Worm (Caenorhabditis elegans) whole organism, L1 larva: ENCODE data around the gene flp-17.

Experiments used
- C16A3.4 ChIP-seq: fragments of 150-350 bp; optimal IDR thresholded peaks from 2 replicates; lab custom pipeline; 2014; ENCODE audit warnings: missing biosample characterization, missing genetic modification characterization
- C34B4.2 ChIP-seq: sonication (generic microtip); optimal IDR thresholded peaks from 2 replicates; lab custom pipeline; 2017; ENCODE audit warnings: mild to moderate bottlenecking, missing genetic modification characterization, missing compliant biosample characterization
- F16B12.6 ChIP-seq: fragments of 150-350 bp; optimal IDR thresholded peaks from 2 replicates; lab custom pipeline; 2014; ENCODE audit warnings: missing biosample characterization, missing genetic modification characterization
- Y116A8C.19 ChIP-seq: sonication (generic microtip); optimal IDR thresholded peaks from 2 replicates; lab custom pipeline; 2016; ENCODE audit warnings: missing compliant biosample characterization, missing genetic modification characterization, borderline replicate concordance
- aha-1 ChIP-seq: fragments of 150-350 bp; optimal IDR thresholded peaks from 2 replicates; lab custom pipeline; 2014; ENCODE audit warnings: missing biosample characterization, missing genetic modification characterization
- alr-1 ChIP-seq: fragments of 200-800 bp; sonication (Bioruptor generic); optimal IDR thresholded peaks from 2 replicates; lab custom pipeline; 2018; ENCODE audit warnings: borderline replicate concordance, mild to moderate bottlenecking, missing genetic modification characterization, missing compliant biosample characterization
- aly-2 ChIP-seq: fragments of 150-350 bp; optimal IDR thresholded peaks from 2 replicates; lab custom pipeline; 2014; ENCODE audit warnings: missing biosample characterization, missing genetic modification characterization
- ama-1 ChIP-seq: fragments of 150-350 bp; optimal IDR thresholded peaks from 2 replicates; lab custom pipeline; 2014
- blmp-1 ChIP-seq: fragments of 150-350 bp; optimal IDR thresholded peaks from 2 replicates; lab custom pipeline; 2014; ENCODE audit warnings: missing biosample characterization, missing genetic modification characterization
- ceh-63 ChIP-seq: fragments of 200-800 bp; sonication (Bioruptor generic); optimal IDR thresholded peaks from 2 replicates; lab custom pipeline; 2018; ENCODE audit warnings: mild to moderate bottlenecking, missing genetic modification characterization, missing compliant biosample characterization
- ces-1 ChIP-seq: fragments of 150-350 bp; optimal IDR thresholded peaks from 2 replicates; lab custom pipeline; 2014; ENCODE audit warnings: missing biosample characterization, missing genetic modification reagents, missing genetic modification characterization
- dpl-1 ChIP-seq, 3 experiments: fragments of 150-350 bp in 2 of 3; sonication (generic microtip) in 1 of 3; optimal IDR thresholded peaks; 2 replicates each; lab custom pipeline; 2014 to 2017; ENCODE audit warnings: missing biosample characterization in 3 of 3, missing genetic modification characterization in 3 of 3, missing genetic modification reagents in 3 of 3
- dsc-1 ChIP-seq: sonication (generic microtip); optimal IDR thresholded peaks from 2 replicates; lab custom pipeline; 2016; ENCODE audit warnings: mild to moderate bottlenecking, missing genetic modification characterization, missing compliant biosample characterization
- efl-1 ChIP-seq, 4 experiments: fragments of 150-350 bp; optimal IDR thresholded peaks in 3 of 4; peaks in 1 of 4; 1 replicate in 1 of 4; 2 replicates in 3 of 4; lab custom pipeline; 2014; ENCODE audit warnings: missing biosample characterization in 2 of 4, missing genetic modification characterization in 2 of 4, missing genetic modification reagents in 2 of 4
- efl-3 ChIP-seq: fragments of 200-800 bp; sonication (Bioruptor generic); optimal IDR thresholded peaks from 2 replicates; lab custom pipeline; 2018; ENCODE audit warnings: mild to moderate bottlenecking, missing genetic modification characterization, missing compliant biosample characterization
- egl-13 ChIP-seq: sonication (generic microtip); optimal IDR thresholded peaks from 2 replicates; lab custom pipeline; 2016; ENCODE audit warnings: missing genotype, missing genetic modification reagents, missing genetic modification characterization, missing compliant biosample characterization
- elt-2 ChIP-seq: sonication (generic microtip); optimal IDR thresholded peaks from 2 replicates; lab custom pipeline; 2016; ENCODE audit warnings: missing genetic modification characterization, mild to moderate bottlenecking, inconsistent platforms, missing compliant biosample characterization, missing genetic modification reagents
- fkh-10 ChIP-seq: sonication (generic microtip); optimal IDR thresholded peaks from 2 replicates; lab custom pipeline; 2017; ENCODE audit warnings: missing biosample characterization, missing genetic modification reagents, missing genetic modification characterization
- fos-1 ChIP-seq: fragments of 150-350 bp; optimal IDR thresholded peaks from 2 replicates; lab custom pipeline; 2014; ENCODE audit warnings: missing biosample characterization, missing genetic modification characterization
- hlh-4 ChIP-seq: sonication (generic microtip); optimal IDR thresholded peaks from 2 replicates; lab custom pipeline; 2016; ENCODE audit warnings: mild to moderate bottlenecking, missing genetic modification characterization, missing compliant biosample characterization
- hpl-2 ChIP-seq: fragments of 150-350 bp; optimal IDR thresholded peaks from 2 replicates; lab custom pipeline; 2014; ENCODE audit warnings: missing biosample characterization, missing genetic modification reagents, missing genetic modification characterization
- isw-1 ChIP-seq: fragments of 200-800 bp; sonication (Bioruptor generic); IDR thresholded peaks from 2 replicates; pipeline ENCODE4 v1.3.6; 2022; ENCODE audit warnings: missing genetic modification characterization, missing compliant biosample characterization
- lin-13 ChIP-seq: fragments of 150-350 bp; optimal IDR thresholded peaks from 2 replicates; lab custom pipeline; 2014; ENCODE audit warnings: missing biosample characterization, missing genetic modification reagents, missing genetic modification characterization
- lin-14 ChIP-seq: fragments of 200-800 bp; sonication (Bioruptor generic); optimal IDR thresholded peaks from 2 replicates; lab custom pipeline; 2018; ENCODE audit warnings: mild to moderate bottlenecking, missing genetic modification characterization, moderate library complexity, missing compliant biosample characterization
- lin-15B ChIP-seq: fragments of 150-350 bp; sonication (generic microtip); optimal IDR thresholded peaks from 3 replicates; lab custom pipeline; 2014; ENCODE audit warnings: missing biosample characterization, missing genetic modification characterization
- lin-35 ChIP-seq, 2 experiments: fragments of 150-350 bp; optimal IDR thresholded peaks; 2 replicates each; lab custom pipeline; 2014; ENCODE audit warnings: missing biosample characterization in 2 of 2, missing genetic modification characterization in 2 of 2, missing genetic modification reagents in 2 of 2
- lin-39 ChIP-seq: fragments of 150-350 bp; optimal IDR thresholded peaks from 2 replicates; lab custom pipeline; 2014; ENCODE audit warnings: missing biosample characterization, missing genetic modification reagents, missing genetic modification characterization
- mdl-1 ChIP-seq, 2 experiments: fragments of 150-350 bp; optimal IDR thresholded peaks; 2 replicates each; lab custom pipeline; 2014 to 2017; ENCODE audit warnings: missing biosample characterization in 2 of 2, missing genetic modification characterization in 2 of 2, inconsistent platforms in 1 of 2
- mef-2 ChIP-seq: fragments of 150-350 bp; optimal IDR thresholded peaks from 2 replicates; lab custom pipeline; 2014; ENCODE audit warnings: missing biosample characterization, missing genetic modification characterization
- nhr-19 ChIP-seq: fragments of 200-800 bp; sonication (Bioruptor generic); conservative IDR thresholded peaks from 2 replicates; pipeline ENCODE4 v1.3.6; 2022; ENCODE audit warnings: missing genetic modification characterization, missing compliant biosample characterization
- nhr-71 ChIP-seq: sonication (generic microtip); optimal IDR thresholded peaks from 2 replicates; lab custom pipeline; 2016; ENCODE audit warnings: mild to moderate bottlenecking, missing genetic modification characterization, moderate library complexity, missing compliant biosample characterization
- nhr-90 ChIP-seq: sonication (generic microtip); optimal IDR thresholded peaks from 2 replicates; lab custom pipeline; 2016; ENCODE audit warnings: mild to moderate bottlenecking, missing genetic modification characterization, missing compliant biosample characterization; ENCODE audit not compliant: poor library complexity
- pqm-1 ChIP-seq: sonication (generic microtip); optimal IDR thresholded peaks from 3 replicates; lab custom pipeline; 2017; ENCODE audit warnings: missing biosample characterization, missing genetic modification characterization
- sptf-1 ChIP-seq: fragments of 150-350 bp; optimal IDR thresholded peaks from 2 replicates; lab custom pipeline; 2014; ENCODE audit warnings: missing biosample characterization, missing genetic modification characterization
- tlp-1 ChIP-seq: fragments of 150-350 bp; optimal IDR thresholded peaks from 2 replicates; lab custom pipeline; 2014; ENCODE audit warnings: missing biosample characterization, missing genetic modification characterization
- vab-15 ChIP-seq: sonication (generic microtip); optimal IDR thresholded peaks from 2 replicates; lab custom pipeline; 2017; ENCODE audit warnings: missing genotype, mild to moderate bottlenecking, missing genetic modification characterization, missing compliant biosample characterization
- zag-1 ChIP-seq: fragments of 150-350 bp; optimal IDR thresholded peaks from 2 replicates; lab custom pipeline; 2014; ENCODE audit warnings: missing biosample characterization, missing genetic modification characterization

The flp-17 gene

ce11 chrIV:17191791-17192190 lies at the start of gene flp-17:
Gene flp-17 (minus strand): TSS chrIV:17191891.
- no peak for TF ChIP-seq dpl-1 (GFP tag; optimal IDR thresholded peaks at IDR 0.05; lab: Kevin White, UChicago)
- TF ChIP-seq nhr-90: no peak
- no peak for TF ChIP-seq efl-3 (GFP tag; lab: Kevin White, UChicago)
- peak; percentile 50 for TF ChIP-seq egl-13 (tag; lab: Kevin White, UChicago)

- TF ChIP-seq fkh-10 (peak; percentile 90), aly-2 (no peak)
These were observed 47.3 kb upstream of the flp-17 start for ce11 chrIV:17238951-17239350.

ce11 chrIV:17237029-17237428 lies 45.3 kb upstream of the flp-17 start:
- TF ChIP-seq hpl-2 (GFP tag; lab: Kevin White, UChicago) (no peak), egl-13 (tag; lab: Kevin White, UChicago) (no peak), lin-14 (GFP tag; lab: Kevin White, UChicago) (peak; percentile 45), fkh-10 (peak; percentile 83)

- no peak for TF ChIP-seq alr-1
- peak; percentile 30 for TF ChIP-seq ces-1
- no peak for TF ChIP-seq sptf-1
- TF ChIP-seq isw-1 (GFP tag; lab: Robert Waterston, UW): no peak
- TF ChIP-seq fkh-10: peak; percentile 79
- peak; percentile 57 for TF ChIP-seq lin-14 (GFP tag; lab: Kevin White, UChicago)
- no peak for TF ChIP-seq efl-1 (optimal IDR thresholded peaks at IDR 0.05; lab: Kevin White, UChicago)
- peak in 1 of 2 experiments; percentile 6 for TF ChIP-seq efl-1 (GFP tag; optimal IDR thresholded peaks at IDR 0.05 in 1 of 2; lab: Kevin White, UChicago)
- TF ChIP-seq, all 84 proteins: peak for 4
These were observed 41.8 kb upstream of the flp-17 start for ce11 chrIV:17233494-17233893.

- no peak for TF ChIP-seq F16B12.6
- no peak for TF ChIP-seq lin-39 (tag; lab: Kevin White, UChicago)
- TF ChIP-seq fkh-10: peak; percentile 1
- no peak for TF ChIP-seq aly-2
These were observed 41.2 kb upstream of the flp-17 start for ce11 chrIV:17232899-17233298.

ce11 chrIV:17230958-17231357 lies 39.3 kb upstream of the flp-17 start, which contains the start of gene npr-32:
Gene npr-32 (minus strand): TSS chrIV:17231058.
- TF ChIP-seq mef-2 (tag; lab: Kevin White, UChicago): no peak
- no peak for TF ChIP-seq aha-1 (tag; lab: Kevin White, UChicago)
- TF ChIP-seq C34B4.2 (tag; lab: Kevin White, UChicago): no peak
- TF ChIP-seq egl-13 (tag; lab: Kevin White, UChicago): no peak
- TF ChIP-seq mdl-1 (tag; optimal IDR thresholded peaks at IDR 0.05; lab: Kevin White, UChicago): no peak

- no peak for TF ChIP-seq ceh-63 (GFP tag; lab: Kevin White, UChicago)
- no peak for TF ChIP-seq blmp-1 (tag; lab: Kevin White, UChicago)
- no peak for TF ChIP-seq lin-13 (GFP tag; lab: Kevin White, UChicago)
- no peak for TF ChIP-seq nhr-90
- TF ChIP-seq nhr-71 (tag; lab: Kevin White, UChicago): no peak
- no peak for TF ChIP-seq pqm-1
- no peak for TF ChIP-seq ama-1 (lab: Kevin White, UChicago)
- no peak for TF ChIP-seq nhr-19 (GFP tag; lab: Robert Waterston, UW)
- TF ChIP-seq Y116A8C.19 (tag; lab: Kevin White, UChicago): no peak
- TF ChIP-seq C16A3.4 (tag; lab: Kevin White, UChicago): no peak
- no peak for TF ChIP-seq lin-15B (tag; lab: Kevin White, UChicago)
- no peak for TF ChIP-seq hlh-4 (tag; lab: Kevin White, UChicago)
- TF ChIP-seq zag-1 (tag; lab: Kevin White, UChicago): no peak
- no peak for TF ChIP-seq fos-1
- TF ChIP-seq tlp-1: no peak
- TF ChIP-seq dsc-1: no peak
- TF ChIP-seq elt-2 (tag; lab: Kevin White, UChicago): no peak
- no peak for TF ChIP-seq vab-15 (tag; lab: Kevin White, UChicago)
- no peak for TF ChIP-seq lin-35 (GFP tag; optimal IDR thresholded peaks at IDR 0.05; lab: Kevin White, UChicago)
These were observed 31.8 kb upstream of the flp-17 start, which contains the start of gene Y116A8B.4 for ce11 chrIV:17223474-17223873. Gene Y116A8B.4 (plus strand): TSS chrIV:17223774.
